Fruit fly (Drosophila melanogaster) whole organism, embryonic: Measurements from ENCODE around the gene scpr-C.

ENCODE experiments used
- Asciz ChIP-seq: fragments of 200-800 bp; sonication (Bioruptor generic); optimal IDR thresholded peaks from 2 replicates; lab custom pipeline; 2017; ENCODE audit warnings: missing biosample characterization, mild to moderate bottlenecking, missing genetic modification characterization, missing genetic modification reagents
- B-H2 ChIP-seq: fragments of 200-800 bp; sonication (Bioruptor generic); optimal IDR thresholded peaks from 2 replicates; lab custom pipeline; 2018; ENCODE audit warnings: missing biosample characterization, mild to moderate bottlenecking, missing genetic modification characterization
- Bteb2 ChIP-seq: fragments of 200-800 bp; sonication (Bioruptor generic); optimal IDR thresholded peaks from 2 replicates; lab custom pipeline; 2016; ENCODE audit warnings: missing biosample characterization, missing genetic modification characterization
- CG10267 ChIP-seq: fragments of 200-800 bp; sonication (Bioruptor generic); optimal IDR thresholded peaks from 2 replicates; lab custom pipeline; 2018; ENCODE audit warnings: missing biosample characterization, mild to moderate bottlenecking, missing genetic modification characterization, moderate library complexity
- CG10543 ChIP-seq: fragments of 200-800 bp; sonication (Bioruptor generic); optimal IDR thresholded peaks from 3 replicates; lab custom pipeline; 2017; ENCODE audit warnings: missing biosample characterization, mild to moderate bottlenecking, missing genetic modification characterization, moderate library complexity
- CG11695 ChIP-seq: fragments of 200-800 bp; sonication (Bioruptor generic); IDR thresholded peaks from 3 replicates; pipeline ENCODE4 v1.3.6; 2022; ENCODE audit warnings: missing biosample characterization, missing genetic modification characterization
- CG12071 ChIP-seq: fragments of 200-800 bp; sonication (Bioruptor generic); optimal IDR thresholded peaks from 3 replicates; lab custom pipeline; 2018; ENCODE audit warnings: missing biosample characterization, mild to moderate bottlenecking, missing genetic modification characterization
- CG12942 ChIP-seq: fragments of 200-800 bp; sonication (Bioruptor generic); optimal IDR thresholded peaks from 3 replicates; lab custom pipeline; 2016; ENCODE audit warnings: missing biosample characterization, missing genetic modification characterization
- CG13287 ChIP-seq: fragments of 200-800 bp; sonication (Bioruptor generic); IDR thresholded peaks from 2 replicates; pipeline ENCODE4 v1.3.6; 2022; ENCODE audit warnings: missing biosample characterization, missing genetic modification characterization; ENCODE audit not compliant: partially characterized antibody
- CG13424 ChIP-seq: fragments of 200-800 bp; sonication (Bioruptor generic); optimal IDR thresholded peaks from 2 replicates; lab custom pipeline; 2019; ENCODE audit warnings: missing biosample characterization, mild to moderate bottlenecking, missing genetic modification characterization, moderate library complexity
- CG14667 ChIP-seq: fragments of 200-800 bp; sonication (Bioruptor generic); IDR thresholded peaks from 2 replicates; pipeline ENCODE4 v1.3.6; 2022; ENCODE audit warnings: missing biosample characterization, missing genetic modification characterization
- CG15011 ChIP-seq: fragments of 200-800 bp; sonication (Bioruptor generic); optimal IDR thresholded peaks from 3 replicates; lab custom pipeline; 2018; ENCODE audit warnings: missing biosample characterization, mild to moderate bottlenecking, missing genetic modification characterization
- CG16779 ChIP-seq: fragments of 200-800 bp; sonication (Bioruptor generic); IDR thresholded peaks from 2 replicates; pipeline ENCODE4 v1.3.6; 2022; ENCODE audit warnings: missing biosample characterization, missing genetic modification characterization
- CG17802 ChIP-seq: fragments of 200-800 bp; sonication (Bioruptor generic); optimal IDR thresholded peaks from 2 replicates; lab custom pipeline; 2018; ENCODE audit warnings: missing biosample characterization, mild to moderate bottlenecking, missing genetic modification characterization, moderate library complexity
- CG18476 ChIP-seq: fragments of 200-800 bp; sonication (Bioruptor generic); optimal IDR thresholded peaks from 2 replicates; lab custom pipeline; 2016; ENCODE audit warnings: missing biosample characterization, mild to moderate bottlenecking, missing genetic modification characterization
- CG42726 ChIP-seq: fragments of 200-800 bp; sonication (Bioruptor generic); IDR thresholded peaks from 2 replicates; pipeline ENCODE4 v1.3.6; 2022; ENCODE audit warnings: missing biosample characterization, missing genetic modification characterization; ENCODE audit not compliant: partially characterized antibody
- CG7745 ChIP-seq: fragments of 200-800 bp; sonication (Bioruptor generic); optimal IDR thresholded peaks from 2 replicates; lab custom pipeline; 2018; ENCODE audit warnings: missing biosample characterization, mild to moderate bottlenecking, missing genetic modification characterization, moderate library complexity
- Chrac-16 ChIP-seq: fragments of 200-800 bp; sonication (Bioruptor generic); optimal IDR thresholded peaks from 3 replicates; lab custom pipeline; 2016; ENCODE audit warnings: missing biosample characterization, missing genetic modification characterization
- Elba2 ChIP-seq: fragments of 200-800 bp; sonication (Bioruptor generic); optimal IDR thresholded peaks from 3 replicates; lab custom pipeline; 2016; ENCODE audit warnings: missing biosample characterization, missing genetic modification characterization
- GATAe ChIP-seq: fragments of 200-800 bp; sonication (Bioruptor generic); conservative IDR thresholded peaks from 2 replicates; pipeline ENCODE4 v1.3.6; 2022; ENCODE audit warnings: missing biosample characterization, missing genetic modification characterization
- HLH4C ChIP-seq: fragments of 200-800 bp; sonication (Bioruptor generic); IDR thresholded peaks from 3 replicates; pipeline ENCODE4 v1.3.6; 2022; ENCODE audit warnings: missing biosample characterization, missing genetic modification characterization; ENCODE audit not compliant: partially characterized antibody
- Hmr ChIP-seq: fragments of 200-800 bp; sonication (Bioruptor generic); optimal IDR thresholded peaks from 3 replicates; lab custom pipeline; 2017; ENCODE audit warnings: mild to moderate bottlenecking, missing biosample characterization, missing genetic modification reagents, missing genetic modification characterization
- Hr39 ChIP-seq: fragments of >200 bp; optimal IDR thresholded peaks from 2 replicates; lab custom pipeline; 2017
- Jarid2 ChIP-seq: fragments of 200-800 bp; sonication (Bioruptor generic); optimal IDR thresholded peaks from 3 replicates; lab custom pipeline; 2017; ENCODE audit warnings: mild to moderate bottlenecking, missing biosample characterization, missing genetic modification reagents, missing genetic modification characterization
- Med ChIP-seq: fragments of 200-800 bp; sonication (Bioruptor generic); peaks from one replicate; lab custom pipeline; 2016; ENCODE audit warnings: missing biosample characterization, missing genetic modification characterization, mild to moderate bottlenecking, inconsistent platforms, moderate library complexity
- Mrtf ChIP-seq: fragments of 200-800 bp; sonication (Bioruptor generic); IDR thresholded peaks from 3 replicates; pipeline ENCODE4 v1.3.6; 2022; ENCODE audit warnings: missing biosample characterization, missing genetic modification characterization
- PHDP ChIP-seq: fragments of 200-800 bp; sonication (Bioruptor generic); optimal IDR thresholded peaks from 3 replicates; lab custom pipeline; 2018; ENCODE audit warnings: missing biosample characterization, mild to moderate bottlenecking, missing genetic modification characterization, moderate library complexity
- Sry-δ ChIP-seq: fragments of 200-800 bp; sonication (Bioruptor generic); optimal IDR thresholded peaks from 2 replicates; lab custom pipeline; 2016; ENCODE audit warnings: missing biosample characterization, missing genetic modification characterization
- Tbp ChIP-seq: fragments of >200 bp; optimal IDR thresholded peaks from 2 replicates; lab custom pipeline; 2018; ENCODE audit warnings: missing biosample characterization, missing genetic modification characterization
- ab ChIP-seq: fragments of 200-800 bp; sonication (Bioruptor generic); optimal IDR thresholded peaks from 2 replicates; lab custom pipeline; 2016; ENCODE audit warnings: missing biosample characterization, missing genetic modification characterization
- amos ChIP-seq: fragments of 200-800 bp; sonication (Bioruptor generic); IDR thresholded peaks from 2 replicates; pipeline ENCODE4 v1.3.6; 2022; ENCODE audit warnings: missing biosample characterization, missing genetic modification characterization; ENCODE audit not compliant: partially characterized antibody
- ap ChIP-seq: fragments of 200-800 bp; sonication (Bioruptor generic); IDR thresholded peaks from 2 replicates; pipeline ENCODE4 v1.3.6; 2022; ENCODE audit warnings: missing biosample characterization, missing genetic modification characterization
- bcd ChIP-seq: fragments of 200-800 bp; sonication (Bioruptor generic); optimal IDR thresholded peaks from 2 replicates; lab custom pipeline; 2017; ENCODE audit warnings: missing biosample characterization, mild to moderate bottlenecking, missing genetic modification characterization
- btn ChIP-seq: fragments of 200-800 bp; sonication (Bioruptor generic); optimal IDR thresholded peaks from 2 replicates; lab custom pipeline; 2016; ENCODE audit warnings: missing biosample characterization, missing genetic modification characterization
- chm ChIP-seq: fragments of 200-800 bp; sonication (Bioruptor generic); IDR thresholded peaks from 2 replicates; pipeline ENCODE4 v1.3.6; 2022; ENCODE audit warnings: missing biosample characterization, missing genetic modification characterization
- dati ChIP-seq: fragments of 200-800 bp; sonication (Bioruptor generic); IDR thresholded peaks from 2 replicates; pipeline ENCODE4 v1.3.6; 2022; ENCODE audit warnings: missing biosample characterization, missing genetic modification characterization
- dysf ChIP-seq: fragments of 200-800 bp; sonication (Bioruptor generic); IDR thresholded peaks from 3 replicates; pipeline ENCODE4 v1.3.6; 2022; ENCODE audit warnings: missing biosample characterization, missing genetic modification characterization
- exex ChIP-seq: fragments of 200-800 bp; sonication (Bioruptor generic); optimal IDR thresholded peaks from 4 replicates; lab custom pipeline; 2018; ENCODE audit warnings: missing biosample characterization, mild to moderate bottlenecking, missing genetic modification characterization, moderate library complexity
- grn ChIP-seq: fragments of 200-800 bp; sonication (Bioruptor generic); optimal IDR thresholded peaks from 3 replicates; lab custom pipeline; 2017; ENCODE audit warnings: missing biosample characterization, missing genetic modification characterization
- hbn ChIP-seq: fragments of 200-800 bp; sonication (Bioruptor generic); IDR thresholded peaks from 2 replicates; pipeline ENCODE4 v1.3.6; 2022; ENCODE audit warnings: missing biosample characterization, missing genetic modification characterization; ENCODE audit not compliant: partially characterized antibody
- hkb ChIP-seq, 2 experiments: fragments of 200-800 bp in 1 of 2; fragments of >200 bp in 1 of 2; sonication (Bioruptor generic) in 1 of 2; IDR thresholded peaks in 1 of 2; optimal IDR thresholded peaks in 1 of 2; 2 replicates each; pipeline versions ENCODE4 v1.3.6 to Lab custom; 2017 to 2022; ENCODE audit warnings: missing biosample characterization in 1 of 2, missing genetic modification characterization in 1 of 2
- mirr ChIP-seq: fragments of 200-800 bp; sonication (Bioruptor generic); optimal IDR thresholded peaks from 3 replicates; lab custom pipeline; 2018; ENCODE audit warnings: missing biosample characterization, mild to moderate bottlenecking, missing genetic modification characterization
- psq ChIP-seq: fragments of 200-800 bp; sonication (Bioruptor generic); optimal IDR thresholded peaks from 2 replicates; lab custom pipeline; 2017; ENCODE audit warnings: missing biosample characterization, missing genetic modification characterization
- sd ChIP-seq: fragments of 200-800 bp; sonication (Bioruptor generic); optimal IDR thresholded peaks from 3 replicates; lab custom pipeline; 2018; ENCODE audit warnings: missing biosample characterization, mild to moderate bottlenecking, missing genetic modification characterization, moderate library complexity
- sob ChIP-seq: fragments of 200-800 bp; sonication (Bioruptor generic); IDR thresholded peaks from 2 replicates; pipeline ENCODE4 v1.3.6; 2022; ENCODE audit warnings: missing biosample characterization, missing genetic modification characterization
- tap ChIP-seq: fragments of 200-800 bp; optimal IDR thresholded peaks from 3 replicates; lab custom pipeline; 2019; ENCODE audit warnings: missing biosample characterization, mild to moderate bottlenecking, missing genetic modification characterization, moderate library complexity
- zen ChIP-seq: fragments of 200-800 bp; sonication (Bioruptor generic); optimal IDR thresholded peaks from 3 replicates; lab custom pipeline; 2018; ENCODE audit warnings: missing biosample characterization, mild to moderate bottlenecking, missing genetic modification characterization, moderate library complexity

Gene scpr-C

DNA sequence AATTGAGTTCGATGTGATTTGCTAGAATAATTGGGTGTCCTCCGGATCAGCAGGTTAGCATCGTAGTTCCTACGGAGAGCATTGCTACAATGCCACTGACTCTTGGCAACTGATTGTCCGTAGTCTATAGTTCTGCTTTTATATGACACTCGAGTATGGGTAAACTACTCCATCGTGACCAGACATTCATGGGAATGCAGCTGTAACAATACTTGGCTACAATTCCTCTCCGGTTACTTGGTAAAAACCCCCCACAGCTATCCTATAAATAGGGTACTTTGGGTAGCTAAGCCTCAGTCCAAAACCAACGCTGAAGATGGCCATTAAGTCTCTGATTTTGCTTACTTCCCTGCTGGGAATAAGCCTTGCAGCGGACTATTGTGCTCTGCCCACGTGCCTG lies at the start of gene scpr-C:
scpr-C (plus strand) TSS at position 301 of the 400 bp plus-strand sequence.
- TF ChIP-seq Elba2 (GFP tag; lab: Kevin White, UChicago) (no peak), Jarid2 (no peak), CG18476 (GFP tag; lab: Kevin White, UChicago) (no peak), bcd (GFP tag; lab: Kevin White, UChicago) (no peak), CG7745 (tag; lab: Kevin White, UChicago) (no peak), zen (tag; lab: Kevin White, UChicago) (no peak), sob (peak; percentile 14; the same call in 1 of the 2 replicates), HLH4C (GFP tag; lab: Robert Waterston, UW) (no peak), btn (GFP tag; lab: Kevin White, UChicago) (no peak), chm (GFP tag; lab: Robert Waterston, UW) (peak; percentile 41; the same call in 1 of the 2 replicates), Med (peak; percentile 76), CG16779 (GFP tag; lab: Robert Waterston, UW) (0 out of 2 replicates have a peak, but pooled peaks have one; percentile 13), CG13424 (tag; lab: Kevin White, UChicago) (no peak), CG42726 (GFP tag; lab: Robert Waterston, UW) (0 out of 2 replicates have a peak, but pooled peaks have one; percentile 17)

DNA sequence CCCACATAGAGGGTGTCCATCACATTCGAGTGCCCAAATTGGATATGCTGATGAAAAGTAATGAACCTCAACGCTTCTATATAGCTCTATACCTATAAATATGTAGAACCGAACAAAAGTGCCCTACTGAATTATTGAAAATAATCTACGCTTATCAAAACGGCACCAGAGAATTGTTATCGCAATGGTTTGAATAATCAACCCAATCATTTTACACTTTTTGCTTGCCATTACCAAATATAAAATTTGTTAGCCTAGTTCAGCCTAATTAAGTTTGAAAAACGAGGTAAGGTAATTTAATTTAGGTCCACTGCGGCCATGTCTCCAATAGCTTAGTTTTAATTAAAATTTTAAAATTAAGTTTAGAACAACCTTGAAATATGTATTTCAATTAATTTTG lies 49.5 kb upstream of the scpr-C start:
- TF ChIP-seq mirr (GFP tag; lab: Kevin White, UChicago) (peak; percentile 57), PHDP (tag; lab: Kevin White, UChicago) (no peak), Hr39 (lab: Kevin White, UChicago) (no peak), CG17802 (tag; lab: Kevin White, UChicago) (no peak), Tbp (GFP tag; lab: Kevin White, UChicago) (no peak), CG18476 (GFP tag; lab: Kevin White, UChicago) (no peak), amos (GFP tag; lab: Robert Waterston, UW) (no peak), Asciz (GFP tag; lab: Kevin White, UChicago) (no peak), CG13287 (no peak), CG15011 (no peak), exex (peak; percentile 62), dati (GFP tag; lab: Robert Waterston, UW) (no peak), CG12942 (GFP tag; lab: Kevin White, UChicago) (no peak), B-H2 (GFP tag; lab: Kevin White, UChicago) (no peak), hbn (GFP tag; lab: Robert Waterston, UW) (no peak)
- TF ChIP-seq, all 482 proteins: peak for 2

DNA sequence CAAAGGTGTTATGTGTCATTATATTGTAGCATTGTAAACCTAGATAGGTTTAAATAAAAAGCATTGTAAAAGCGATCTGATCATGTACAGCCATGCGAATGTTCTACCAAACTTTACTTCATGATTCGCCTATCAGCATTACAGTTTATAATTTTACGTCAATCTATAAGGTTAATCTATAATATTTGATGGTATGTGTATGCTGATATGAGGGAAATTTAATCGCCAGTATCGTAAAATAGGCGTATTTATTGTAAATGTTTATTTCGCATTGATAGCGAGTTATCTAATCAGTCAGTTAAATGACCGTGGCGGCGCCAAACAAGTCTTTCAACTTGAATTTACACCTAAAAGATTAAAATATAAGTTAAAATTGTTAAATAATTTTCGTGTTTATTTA lies 47.7 kb upstream of the scpr-C start:
- TF ChIP-seq Mrtf (GFP tag; lab: Robert Waterston, UW) (no peak), CG13287 (no peak), bcd (GFP tag; lab: Kevin White, UChicago) (no peak), dysf (no peak), GATAe (peak; percentile 60), hkb (optimal IDR thresholded peaks at IDR 0.05; lab: Kevin White, UChicago) (no peak), hkb (GFP tag; IDR thresholded peaks at IDR 0.05; lab: Robert Waterston, UW) (no peak), Bteb2 (GFP tag; lab: Kevin White, UChicago) (no peak), CG11695 (GFP tag; lab: Robert Waterston, UW) (no peak), Chrac-16 (no peak), psq (no peak), sd (peak; percentile 68), Sry-δ (GFP tag; lab: Kevin White, UChicago) (no peak), exex (peak; percentile 91), mirr (GFP tag; lab: Kevin White, UChicago) (peak; percentile 84), ab (no peak), CG14667 (GFP tag; lab: Robert Waterston, UW) (no peak), Hmr (no peak), CG12071 (GFP tag; lab: Kevin White, UChicago) (no peak), CG10267 (tag; lab: Kevin White, UChicago) (no peak), tap (tag; lab: Kevin White, UChicago) (no peak), CG10543 (GFP tag; lab: Kevin White, UChicago) (no peak), ap (GFP tag; lab: Robert Waterston, UW) (no peak), grn (GFP tag; lab: Kevin White, UChicago) (peak; percentile 62)
